Fruit fly (Drosophila melanogaster) whole organism, embryonic: ENCODE results near the gene CycG.

Experiments
- Abd-B ChIP-seq: fragments of 200-800 bp; sonication (Bioruptor generic); optimal IDR thresholded peaks from 2 replicates; lab custom pipeline; 2018; ENCODE audit warnings: missing biosample characterization, mild to moderate bottlenecking, missing genetic modification characterization, moderate library complexity
- Aef1 ChIP-seq: fragments of 200-800 bp; sonication (Bioruptor generic); IDR thresholded peaks from 3 replicates; pipeline ENCODE4 v1.3.6; 2022; ENCODE audit warnings: missing biosample characterization, missing genetic modification characterization
- Antp ChIP-seq: fragments of 200-800 bp; sonication (Bioruptor generic); optimal IDR thresholded peaks from 3 replicates; lab custom pipeline; 2016; ENCODE audit warnings: missing biosample characterization, missing genetic modification characterization
- CG11504 ChIP-seq: fragments of 200-800 bp; sonication (Bioruptor generic); optimal IDR thresholded peaks from 3 replicates; lab custom pipeline; 2019; ENCODE audit warnings: missing biosample characterization, mild to moderate bottlenecking, missing genetic modification characterization, moderate library complexity
- CG12391 ChIP-seq: fragments of 200-800 bp; sonication (Bioruptor generic); optimal IDR thresholded peaks from 3 replicates; lab custom pipeline; 2018; ENCODE audit warnings: missing biosample characterization, mild to moderate bottlenecking, missing genetic modification characterization, moderate library complexity
- CG12659 ChIP-seq: fragments of 200-800 bp; sonication (Bioruptor generic); optimal IDR thresholded peaks from 3 replicates; lab custom pipeline; 2017; ENCODE audit warnings: mild to moderate bottlenecking, missing biosample characterization, missing genetic modification reagents, missing genetic modification characterization
- CG12769 ChIP-seq: fragments of 200-800 bp; sonication (Bioruptor generic); optimal IDR thresholded peaks from 2 replicates; lab custom pipeline; 2019; ENCODE audit warnings: missing biosample characterization, mild to moderate bottlenecking, missing genetic modification characterization, moderate library complexity
- CG13624 ChIP-seq: fragments of 200-800 bp; sonication (Bioruptor generic); optimal IDR thresholded peaks from 2 replicates; lab custom pipeline; 2016; ENCODE audit warnings: missing biosample characterization, missing genetic modification characterization
- CG13894 ChIP-seq: fragments of 200-800 bp; sonication (Bioruptor generic); optimal IDR thresholded peaks from 3 replicates; lab custom pipeline; 2018; ENCODE audit warnings: missing biosample characterization, mild to moderate bottlenecking, missing genetic modification characterization, moderate library complexity
- CG1529 ChIP-seq: fragments of 200-800 bp; sonication (Bioruptor generic); optimal IDR thresholded peaks from 3 replicates; lab custom pipeline; 2018; ENCODE audit warnings: missing biosample characterization, missing genetic modification characterization
- CG1647 ChIP-seq: fragments of 200-800 bp; sonication (Bioruptor generic); optimal IDR thresholded peaks from 3 replicates; lab custom pipeline; 2016; ENCODE audit warnings: missing biosample characterization, missing genetic modification characterization
- CG17186 ChIP-seq: fragments of 200-800 bp; sonication (Bioruptor generic); optimal IDR thresholded peaks from 3 replicates; lab custom pipeline; 2017; ENCODE audit warnings: missing biosample characterization, missing genetic modification reagents, missing genetic modification characterization
- CG17328 ChIP-seq: fragments of 200-800 bp; sonication (Bioruptor generic); IDR thresholded peaks from 2 replicates; pipeline ENCODE4 v1.3.6; 2022; ENCODE audit warnings: missing biosample characterization, missing genetic modification characterization
- CG18619 ChIP-seq: fragments of 200-800 bp; sonication (Bioruptor generic); optimal IDR thresholded peaks from 3 replicates; lab custom pipeline; 2017; ENCODE audit warnings: missing biosample characterization, mild to moderate bottlenecking, missing genetic modification characterization
- CG2120 ChIP-seq: fragments of 200-800 bp; sonication (Bioruptor generic); optimal IDR thresholded peaks from 3 replicates; lab custom pipeline; 2016; ENCODE audit warnings: missing biosample characterization, missing genetic modification characterization
- CG32532 ChIP-seq: fragments of 200-800 bp; sonication (Bioruptor generic); IDR thresholded peaks from 2 replicates; pipeline ENCODE4 v1.3.6; 2022; ENCODE audit warnings: missing biosample characterization, missing genetic modification characterization
- CG34224 ChIP-seq: fragments of 200-800 bp; sonication (Bioruptor generic); IDR thresholded peaks from 3 replicates; pipeline ENCODE4 v1.3.6; 2022; ENCODE audit warnings: missing biosample characterization, missing genetic modification characterization; ENCODE audit not compliant: partially characterized antibody
- CG3847 ChIP-seq: fragments of 200-800 bp; sonication (Bioruptor generic); IDR thresholded peaks from 2 replicates; pipeline ENCODE4 v1.3.6; 2022; ENCODE audit warnings: missing biosample characterization, missing genetic modification characterization
- CG7745 ChIP-seq: fragments of 200-800 bp; sonication (Bioruptor generic); optimal IDR thresholded peaks from 2 replicates; lab custom pipeline; 2018; ENCODE audit warnings: missing biosample characterization, mild to moderate bottlenecking, missing genetic modification characterization, moderate library complexity
- CG7786 ChIP-seq: fragments of 200-800 bp; sonication (Bioruptor generic); optimal IDR thresholded peaks from 2 replicates; lab custom pipeline; 2016; ENCODE audit warnings: missing biosample characterization, missing genetic modification characterization
- CG7839 ChIP-seq: fragments of 200-800 bp; sonication (Bioruptor generic); optimal IDR thresholded peaks from 3 replicates; lab custom pipeline; 2018; ENCODE audit warnings: missing biosample characterization, mild to moderate bottlenecking, missing genetic modification characterization, moderate library complexity
- CG8290 ChIP-seq, 3 experiments: fragments of 200-800 bp; sonication (Bioruptor generic); optimal IDR thresholded peaks; 2 replicates each; lab custom pipeline; 2016 to 2019; ENCODE audit warnings: missing biosample characterization in 3 of 3, missing genetic modification characterization in 3 of 3, mild to moderate bottlenecking in 2 of 3, moderate library complexity in 1 of 3
- CG8924 ChIP-seq: fragments of 200-800 bp; optimal IDR thresholded peaks from 3 replicates; lab custom pipeline; 2019; ENCODE audit warnings: missing biosample characterization, mild to moderate bottlenecking, missing genetic modification characterization, moderate library complexity
- CG9215 ChIP-seq: fragments of 200-800 bp; sonication (Bioruptor generic); IDR thresholded peaks from 2 replicates; pipeline ENCODE4 v1.3.6; 2022; ENCODE audit warnings: missing biosample characterization, missing genetic modification characterization
- CG9797 ChIP-seq: fragments of 200-800 bp; sonication (Bioruptor generic); optimal IDR thresholded peaks from 3 replicates; lab custom pipeline; 2018; ENCODE audit warnings: missing biosample characterization, mild to moderate bottlenecking, missing genetic modification characterization
- CG9817 ChIP-seq: fragments of 200-800 bp; sonication (Bioruptor generic); optimal IDR thresholded peaks from 2 replicates; lab custom pipeline; 2018; ENCODE audit warnings: missing biosample characterization, mild to moderate bottlenecking, missing genetic modification characterization, moderate library complexity
- CG9932 ChIP-seq: fragments of 200-800 bp; sonication (Bioruptor generic); IDR thresholded peaks from 2 replicates; pipeline ENCODE4 v1.3.6; 2022; ENCODE audit warnings: missing biosample characterization, missing genetic modification characterization
- Doc2 ChIP-seq: fragments of 200-800 bp; sonication (Bioruptor generic); IDR thresholded peaks from 2 replicates; pipeline ENCODE4 v1.3.6; 2022; ENCODE audit warnings: missing biosample characterization, missing genetic modification characterization
- Ets97D ChIP-seq: fragments of 200-800 bp; sonication (Bioruptor generic); optimal IDR thresholded peaks from 3 replicates; lab custom pipeline; 2016; ENCODE audit warnings: missing biosample characterization, missing genetic modification characterization
- Fer2 ChIP-seq: fragments of 200-800 bp; sonication (Bioruptor generic); optimal IDR thresholded peaks from 2 replicates; lab custom pipeline; 2018; ENCODE audit warnings: missing biosample characterization, mild to moderate bottlenecking, missing genetic modification characterization, moderate library complexity
- Neu2 ChIP-seq: fragments of 200-800 bp; sonication (Bioruptor generic); optimal IDR thresholded peaks from 3 replicates; lab custom pipeline; 2016; ENCODE audit warnings: missing biosample characterization, missing genetic modification characterization, borderline replicate concordance
- Oli ChIP-seq: fragments of 200-800 bp; sonication (Bioruptor generic); optimal IDR thresholded peaks from 2 replicates; lab custom pipeline; 2018; ENCODE audit warnings: missing biosample characterization, mild to moderate bottlenecking, missing genetic modification characterization, moderate library complexity
- Pdp1 ChIP-seq, 2 experiments: fragments of 200-800 bp; sonication (Bioruptor generic); optimal IDR thresholded peaks; 3 replicates each; lab custom pipeline; 2016; ENCODE audit warnings: missing biosample characterization in 2 of 2, missing genetic modification characterization in 2 of 2, mild to moderate bottlenecking in 1 of 2, moderate library complexity in 1 of 2
- Xbp1 ChIP-seq: fragments of 200-800 bp; sonication (Bioruptor generic); optimal IDR thresholded peaks from 3 replicates; lab custom pipeline; 2016; ENCODE audit warnings: missing biosample characterization, mild to moderate bottlenecking, missing genetic modification characterization
- btn ChIP-seq: fragments of 200-800 bp; sonication (Bioruptor generic); optimal IDR thresholded peaks from 2 replicates; lab custom pipeline; 2016; ENCODE audit warnings: missing biosample characterization, missing genetic modification characterization
- ci ChIP-seq: fragments of 200-800 bp; sonication (Bioruptor generic); IDR thresholded peaks from 3 replicates; pipeline ENCODE4 v1.3.6; 2022; ENCODE audit warnings: missing biosample characterization, missing genetic modification characterization
- crp ChIP-seq, 2 experiments: fragments of 200-800 bp; sonication (Bioruptor generic); optimal IDR thresholded peaks; 2 replicates in 1 of 2; 3 replicates in 1 of 2; lab custom pipeline; 2017; ENCODE audit warnings: missing biosample characterization in 2 of 2, missing genetic modification characterization in 2 of 2, mild to moderate bottlenecking in 1 of 2, moderate library complexity in 1 of 2
- fd3F ChIP-seq: fragments of 200-800 bp; sonication (Bioruptor generic); optimal IDR thresholded peaks from 2 replicates; lab custom pipeline; 2018; ENCODE audit warnings: missing biosample characterization, mild to moderate bottlenecking, missing genetic modification characterization, moderate library complexity
- jigr1 ChIP-seq: fragments of 200-800 bp; sonication (Bioruptor generic); IDR thresholded peaks from 3 replicates; pipeline ENCODE4 v1.3.6; 2022; ENCODE audit warnings: missing biosample characterization, missing genetic modification characterization
- lab ChIP-seq: fragments of 200-800 bp; sonication (Bioruptor generic); optimal IDR thresholded peaks from 3 replicates; lab custom pipeline; 2017; ENCODE audit warnings: missing biosample characterization, missing genetic modification characterization, mild to moderate bottlenecking, moderate library complexity, missing genetic modification reagents
- lilli ChIP-seq: fragments of 200-800 bp; sonication (Bioruptor generic); optimal IDR thresholded peaks from 3 replicates; lab custom pipeline; 2016; ENCODE audit warnings: missing biosample characterization, missing genetic modification characterization
- mam ChIP-seq: fragments of 200-800 bp; sonication (Bioruptor generic); optimal IDR thresholded peaks from 3 replicates; lab custom pipeline; 2016; ENCODE audit warnings: missing biosample characterization, missing genetic modification characterization
- run ChIP-seq: fragments of 200-800 bp; sonication (Bioruptor generic); optimal IDR thresholded peaks from 3 replicates; lab custom pipeline; 2018; ENCODE audit warnings: missing biosample characterization, mild to moderate bottlenecking, missing genetic modification characterization
- salm ChIP-seq: fragments of 200-800 bp; sonication (Bioruptor generic); optimal IDR thresholded peaks from 2 replicates; lab custom pipeline; 2018; ENCODE audit warnings: missing biosample characterization, mild to moderate bottlenecking, missing genetic modification characterization
- sd ChIP-seq: fragments of 200-800 bp; sonication (Bioruptor generic); optimal IDR thresholded peaks from 3 replicates; lab custom pipeline; 2018; ENCODE audit warnings: missing biosample characterization, mild to moderate bottlenecking, missing genetic modification characterization, moderate library complexity
- tgo ChIP-seq: fragments of 200-800 bp; sonication (Bioruptor generic); IDR thresholded peaks from 3 replicates; pipeline ENCODE4 v1.3.6; 2022; ENCODE audit warnings: missing biosample characterization, missing genetic modification characterization
- tll ChIP-seq, 2 experiments: fragments of 200-800 bp in 1 of 2; fragments of >200 bp in 1 of 2; sonication (Bioruptor generic) in 1 of 2; optimal IDR thresholded peaks; 2 replicates each; lab custom pipeline; 2017 to 2019; ENCODE audit warnings: missing biosample characterization in 2 of 2, missing genetic modification characterization in 2 of 2, mild to moderate bottlenecking in 1 of 2, moderate library complexity in 1 of 2
- zen ChIP-seq: fragments of 200-800 bp; sonication (Bioruptor generic); optimal IDR thresholded peaks from 3 replicates; lab custom pipeline; 2018; ENCODE audit warnings: missing biosample characterization, mild to moderate bottlenecking, missing genetic modification characterization, moderate library complexity

CycG gene

DNA sequence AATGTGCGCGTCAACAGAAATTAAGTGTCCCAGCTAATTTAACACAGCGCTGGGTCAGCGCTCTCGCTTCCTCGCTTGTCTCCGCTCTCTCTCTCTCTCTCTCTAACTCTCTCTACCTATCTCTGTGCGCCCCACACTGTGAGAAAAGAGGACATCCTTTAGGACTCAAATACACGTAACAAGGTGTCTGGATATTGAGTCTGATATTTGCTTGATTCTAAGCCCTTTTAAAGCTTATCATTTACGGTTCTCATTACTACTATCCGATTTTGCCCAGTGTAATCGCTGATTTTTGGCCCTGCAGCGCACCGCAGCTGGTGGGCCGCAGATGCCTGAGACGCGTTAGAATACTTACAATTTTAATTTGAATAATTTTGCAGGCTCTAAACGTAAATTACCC is 24.0 kb upstream of the CycG start (continued):
- TF ChIP-seq CG8290 (GFP tag; optimal IDR thresholded peaks at IDR 0.05; lab: Kevin White, UChicago): no peak
- TF ChIP-seq CG8290 (tag; optimal IDR thresholded peaks at IDR 0.05; lab: Kevin White, UChicago): peak in 1 of 2 experiments; percentile 69
- no peak for TF ChIP-seq crp (GFP tag; optimal IDR thresholded peaks at IDR 0.05; lab: Kevin White, UChicago)
- no peak for TF ChIP-seq tll (GFP tag; optimal IDR thresholded peaks at IDR 0.05; lab: Kevin White, UChicago)
- no peak for TF ChIP-seq CG7745
- peak; percentile 55; the same call in 1 of the 2 replicates for TF ChIP-seq CG9932
- TF ChIP-seq CG17328 (GFP tag; lab: Robert Waterston, UW): peak; percentile 37; the same call in 1 of the 2 replicates
- TF ChIP-seq CG12391 (tag; lab: Kevin White, UChicago): peak; percentile 27
- no peak for TF ChIP-seq salm
- TF ChIP-seq Doc2 (GFP tag; lab: Robert Waterston, UW): no peak
- 0 out of 3 replicates have a peak, but pooled peaks have one; percentile 55 for TF ChIP-seq ci (GFP tag; lab: Robert Waterston, UW)
- TF ChIP-seq CG17186: no peak
- TF ChIP-seq CG9215 (GFP tag; lab: Robert Waterston, UW): no peak
- no peak for TF ChIP-seq CG34224 (GFP tag; lab: Robert Waterston, UW)
- peak; percentile 40 for TF ChIP-seq mam (GFP tag; lab: Kevin White, UChicago)
- TF ChIP-seq CG12769: peak; percentile 68
- peak; percentile 41 for TF ChIP-seq CG7786 (GFP tag; lab: Kevin White, UChicago)
- no peak for TF ChIP-seq Neu2 (GFP tag; lab: Kevin White, UChicago)
- TF ChIP-seq tgo (GFP tag; lab: Robert Waterston, UW): peak; percentile 15; the same call in 1 of the 3 replicates
- TF ChIP-seq CG8924 (tag; lab: Kevin White, UChicago): peak; percentile 23
- peak; percentile 12 for TF ChIP-seq fd3F (GFP tag; lab: Kevin White, UChicago)
- TF ChIP-seq jigr1 (GFP tag; lab: Robert Waterston, UW): no peak
- TF ChIP-seq CG11504 (tag; lab: Kevin White, UChicago): peak; percentile 43
- no peak for TF ChIP-seq Fer2
- peak; percentile 47 for TF ChIP-seq CG3847 (GFP tag; lab: Robert Waterston, UW)
- peak; percentile 30; the same call in 1 of the 3 replicates for TF ChIP-seq Aef1
- peak; percentile 75 for TF ChIP-seq CG2120 (GFP tag; lab: Kevin White, UChicago)
- no peak for TF ChIP-seq sd (tag; lab: Kevin White, UChicago)
- TF ChIP-seq btn (GFP tag; lab: Kevin White, UChicago): no peak
- TF ChIP-seq zen: peak; percentile 7
- peak; percentile 47 for TF ChIP-seq CG7839 (tag; lab: Kevin White, UChicago)
- peak; percentile 14 for TF ChIP-seq Oli (tag; lab: Kevin White, UChicago)
- TF ChIP-seq CG9797 (GFP tag; lab: Kevin White, UChicago): no peak
- peak in 1 of 2 experiments; percentile 2 for TF ChIP-seq Pdp1 (GFP tag; optimal IDR thresholded peaks at IDR 0.05; lab: Kevin White, UChicago)
- TF ChIP-seq CG13624 (GFP tag; lab: Kevin White, UChicago): peak; percentile 4
- TF ChIP-seq CG1529 (GFP tag; lab: Kevin White, UChicago): no peak
- TF ChIP-seq Xbp1 (GFP tag; lab: Kevin White, UChicago): peak; percentile 48
- TF ChIP-seq CG13894: no peak
- TF ChIP-seq run (tag; lab: Kevin White, UChicago): no peak
- peak; percentile 36; the same call in 1 of the 2 replicates for TF ChIP-seq CG32532 (GFP tag; lab: Robert Waterston, UW)
- TF ChIP-seq Ets97D (GFP tag; lab: Kevin White, UChicago): no peak
- TF ChIP-seq CG1647: peak; percentile 3
- peak; percentile 36 for TF ChIP-seq CG12659
- TF ChIP-seq lab: peak; percentile 80
- peak; percentile 35 for TF ChIP-seq lilli (GFP tag; lab: Kevin White, UChicago)
- peak; percentile 2 for TF ChIP-seq Abd-B (GFP tag; lab: Kevin White, UChicago)
- peak; percentile 43 for TF ChIP-seq CG9817 (tag; lab: Kevin White, UChicago)
- peak; percentile 19 for TF ChIP-seq CG18619 (GFP tag; lab: Kevin White, UChicago)
- peak; percentile 30 for TF ChIP-seq Antp
